Fruit fly (Drosophila melanogaster) whole organism, embryonic: Measurements from ENCODE around the gene Prtl99C.
A peak's percentile ranks its signal among the peaks of the same experiment; 100 is the strongest.

Experiments used
- B-H2 ChIP-seq: fragments of 200-800 bp; sonication (Bioruptor generic); optimal IDR thresholded peaks from 2 replicates; lab custom pipeline; 2018; ENCODE audit warnings: missing biosample characterization, mild to moderate bottlenecking, missing genetic modification characterization
- CG10543 ChIP-seq: fragments of 200-800 bp; sonication (Bioruptor generic); optimal IDR thresholded peaks from 3 replicates; lab custom pipeline; 2017; ENCODE audit warnings: missing biosample characterization, mild to moderate bottlenecking, missing genetic modification characterization, moderate library complexity
- CG13775 ChIP-seq: fragments of 200-800 bp; sonication (Bioruptor generic); optimal IDR thresholded peaks from 3 replicates; lab custom pipeline; 2017; ENCODE audit warnings: missing biosample characterization, mild to moderate bottlenecking, missing genetic modification characterization
- CG14050 ChIP-seq: fragments of 200-800 bp; sonication (Bioruptor generic); IDR thresholded peaks from 3 replicates; pipeline ENCODE4 v1.3.6; 2022; ENCODE audit warnings: missing biosample characterization, missing genetic modification characterization
- CG14710 ChIP-seq: fragments of 200-800 bp; sonication (Bioruptor generic); optimal IDR thresholded peaks from 3 replicates; lab custom pipeline; 2019; ENCODE audit warnings: missing biosample characterization, mild to moderate bottlenecking, missing genetic modification characterization, moderate library complexity
- CG15011 ChIP-seq: fragments of 200-800 bp; sonication (Bioruptor generic); optimal IDR thresholded peaks from 3 replicates; lab custom pipeline; 2018; ENCODE audit warnings: missing biosample characterization, mild to moderate bottlenecking, missing genetic modification characterization
- CG15479 ChIP-seq: fragments of 200-800 bp; sonication (Bioruptor generic); optimal IDR thresholded peaks from 3 replicates; lab custom pipeline; 2019; ENCODE audit warnings: missing biosample characterization, mild to moderate bottlenecking, missing genetic modification characterization, moderate library complexity
- CG15696 ChIP-seq: fragments of 200-800 bp; sonication (Bioruptor generic); optimal IDR thresholded peaks from 2 replicates; lab custom pipeline; 2019; ENCODE audit warnings: missing biosample characterization, mild to moderate bottlenecking, missing genetic modification characterization, moderate library complexity
- CG17612 ChIP-seq: fragments of 200-800 bp; sonication (Bioruptor generic); IDR thresholded peaks from 2 replicates; pipeline ENCODE4 v1.3.6; 2022; ENCODE audit warnings: missing biosample characterization, missing genetic modification characterization
- CG1792 ChIP-seq: fragments of 200-800 bp; sonication (Bioruptor generic); optimal IDR thresholded peaks from 2 replicates; lab custom pipeline; 2016; ENCODE audit warnings: missing biosample characterization, missing genetic modification characterization
- CG18011 ChIP-seq: fragments of 200-800 bp; sonication (Bioruptor generic); optimal IDR thresholded peaks from 2 replicates; lab custom pipeline; 2017; ENCODE audit warnings: missing biosample characterization, missing genetic modification characterization, mild to moderate bottlenecking, moderate library complexity, missing genotype
- CG18262 ChIP-seq: fragments of 200-800 bp; optimal IDR thresholded peaks from 3 replicates; lab custom pipeline; 2019; ENCODE audit warnings: missing biosample characterization, mild to moderate bottlenecking, missing genetic modification characterization, moderate library complexity
- CG18476 ChIP-seq: fragments of 200-800 bp; sonication (Bioruptor generic); optimal IDR thresholded peaks from 2 replicates; lab custom pipeline; 2016; ENCODE audit warnings: missing biosample characterization, mild to moderate bottlenecking, missing genetic modification characterization
- CG2129 ChIP-seq: fragments of 200-800 bp; sonication (Bioruptor generic); IDR thresholded peaks from 2 replicates; pipeline ENCODE4 v1.3.6; 2022; ENCODE audit warnings: missing biosample characterization, missing genetic modification characterization; ENCODE audit not compliant: partially characterized antibody
- CG4404 ChIP-seq: fragments of 200-800 bp; sonication (Bioruptor generic); IDR thresholded peaks from 2 replicates; pipeline ENCODE4 v1.3.6; 2022; ENCODE audit warnings: missing biosample characterization, missing genetic modification characterization
- CG7372 ChIP-seq: fragments of 200-800 bp; sonication (Bioruptor generic); IDR thresholded peaks from 2 replicates; pipeline ENCODE4 v1.3.6; 2022; ENCODE audit warnings: missing biosample characterization, missing genetic modification characterization
- CG9215 ChIP-seq: fragments of 200-800 bp; sonication (Bioruptor generic); IDR thresholded peaks from 2 replicates; pipeline ENCODE4 v1.3.6; 2022; ENCODE audit warnings: missing biosample characterization, missing genetic modification characterization
- CG9437 ChIP-seq: fragments of 200-800 bp; sonication (Bioruptor generic); optimal IDR thresholded peaks from 2 replicates; lab custom pipeline; 2018; ENCODE audit warnings: missing biosample characterization, mild to moderate bottlenecking, missing genetic modification characterization
- D ChIP-seq, 2 experiments: fragments of 200-800 bp in 1 of 2; fragments of >200 bp in 1 of 2; sonication (Bioruptor generic) in 1 of 2; optimal IDR thresholded peaks; 2 replicates in 1 of 2; 3 replicates in 1 of 2; lab custom pipeline; 2017; ENCODE audit warnings: mild to moderate bottlenecking in 1 of 2, missing biosample characterization in 1 of 2, missing genetic modification characterization in 1 of 2, missing genetic modification reagents in 1 of 2
- D19A ChIP-seq: fragments of 200-800 bp; optimal IDR thresholded peaks from 3 replicates; lab custom pipeline; 2019; ENCODE audit warnings: missing biosample characterization, mild to moderate bottlenecking, missing genetic modification characterization, moderate library complexity
- Dek ChIP-seq: fragments of 200-800 bp; sonication (Bioruptor generic); optimal IDR thresholded peaks from 3 replicates; lab custom pipeline; 2019; ENCODE audit warnings: missing biosample characterization, mild to moderate bottlenecking, missing genetic modification characterization, moderate library complexity
- Dip3 ChIP-seq: fragments of 200-800 bp; sonication (Bioruptor generic); optimal IDR thresholded peaks from 3 replicates; lab custom pipeline; 2016; ENCODE audit warnings: missing biosample characterization, missing genetic modification characterization
- Dp ChIP-seq: fragments of 200-800 bp; sonication (Bioruptor generic); optimal IDR thresholded peaks from 2 replicates; lab custom pipeline; 2018; ENCODE audit warnings: missing biosample characterization, mild to moderate bottlenecking, missing genetic modification characterization, moderate library complexity
- GATAe ChIP-seq: fragments of 200-800 bp; sonication (Bioruptor generic); conservative IDR thresholded peaks from 2 replicates; pipeline ENCODE4 v1.3.6; 2022; ENCODE audit warnings: missing biosample characterization, missing genetic modification characterization
- Hmr ChIP-seq: fragments of 200-800 bp; sonication (Bioruptor generic); optimal IDR thresholded peaks from 3 replicates; lab custom pipeline; 2017; ENCODE audit warnings: mild to moderate bottlenecking, missing biosample characterization, missing genetic modification reagents, missing genetic modification characterization
- Hsf ChIP-seq: fragments of 200-800 bp; sonication (Bioruptor generic); optimal IDR thresholded peaks from 3 replicates; lab custom pipeline; 2016; ENCODE audit warnings: missing biosample characterization, missing genetic modification characterization
- NfI ChIP-seq: fragments of 200-800 bp; sonication (Bioruptor generic); optimal IDR thresholded peaks from 3 replicates; lab custom pipeline; 2018; ENCODE audit warnings: missing biosample characterization, mild to moderate bottlenecking, missing genetic modification characterization, moderate library complexity
- Six4 ChIP-seq: fragments of 200-800 bp; sonication (Bioruptor generic); optimal IDR thresholded peaks from 2 replicates; lab custom pipeline; 2016; ENCODE audit warnings: missing biosample characterization, missing genetic modification characterization
- Ssrp ChIP-seq: fragments of 200-800 bp; sonication (Bioruptor generic); optimal IDR thresholded peaks from 2 replicates; lab custom pipeline; 2018; ENCODE audit warnings: missing biosample characterization, mild to moderate bottlenecking, missing genetic modification characterization, moderate library complexity
- Xbp1 ChIP-seq: fragments of 200-800 bp; sonication (Bioruptor generic); optimal IDR thresholded peaks from 3 replicates; lab custom pipeline; 2016; ENCODE audit warnings: missing biosample characterization, mild to moderate bottlenecking, missing genetic modification characterization
- abd-A ChIP-seq: fragments of 200-800 bp; sonication (Bioruptor generic); optimal IDR thresholded peaks from 3 replicates; lab custom pipeline; 2019; ENCODE audit warnings: missing biosample characterization, mild to moderate bottlenecking, missing genetic modification characterization, moderate library complexity
- ap ChIP-seq: fragments of 200-800 bp; sonication (Bioruptor generic); IDR thresholded peaks from 2 replicates; pipeline ENCODE4 v1.3.6; 2022; ENCODE audit warnings: missing biosample characterization, missing genetic modification characterization
- ara ChIP-seq: fragments of 200-800 bp; sonication (Bioruptor generic); IDR thresholded peaks from 2 replicates; pipeline ENCODE4 v1.3.6; 2022; ENCODE audit warnings: missing biosample characterization, missing genetic modification characterization
- ase ChIP-seq: fragments of 200-800 bp; sonication (Bioruptor generic); IDR thresholded peaks from 3 replicates; pipeline ENCODE4 v1.3.6; 2022; ENCODE audit warnings: missing biosample characterization, missing genetic modification characterization
- bab2 ChIP-seq: fragments of 200-800 bp; sonication (Bioruptor generic); optimal IDR thresholded peaks from 2 replicates; lab custom pipeline; 2016; ENCODE audit warnings: missing biosample characterization, missing genetic modification characterization
- cg ChIP-seq: fragments of 200-800 bp; sonication (Bioruptor generic); optimal IDR thresholded peaks from 3 replicates; lab custom pipeline; 2019; ENCODE audit warnings: missing biosample characterization, mild to moderate bottlenecking, missing genetic modification characterization, moderate library complexity
- chm ChIP-seq: fragments of 200-800 bp; sonication (Bioruptor generic); IDR thresholded peaks from 2 replicates; pipeline ENCODE4 v1.3.6; 2022; ENCODE audit warnings: missing biosample characterization, missing genetic modification characterization
- chn ChIP-seq: fragments of 200-800 bp; sonication (Bioruptor generic); optimal IDR thresholded peaks from 2 replicates; lab custom pipeline; 2016; ENCODE audit warnings: missing biosample characterization, missing genetic modification characterization
- crp ChIP-seq, 2 experiments: fragments of 200-800 bp; sonication (Bioruptor generic); optimal IDR thresholded peaks; 2 replicates in 1 of 2; 3 replicates in 1 of 2; lab custom pipeline; 2017; ENCODE audit warnings: missing biosample characterization in 2 of 2, missing genetic modification characterization in 2 of 2, mild to moderate bottlenecking in 1 of 2, moderate library complexity in 1 of 2
- danr ChIP-seq: fragments of 200-800 bp; sonication (Bioruptor generic); IDR thresholded peaks from 2 replicates; pipeline ENCODE4 v1.3.6; 2022; ENCODE audit warnings: missing biosample characterization, missing genetic modification characterization
- emc ChIP-seq: fragments of 200-800 bp; sonication (Bioruptor generic); optimal IDR thresholded peaks from 2 replicates; lab custom pipeline; 2016; ENCODE audit warnings: missing biosample characterization, missing genetic modification characterization
- ems ChIP-seq: fragments of 200-800 bp; sonication (Bioruptor generic); optimal IDR thresholded peaks from 3 replicates; lab custom pipeline; 2016; ENCODE audit warnings: missing biosample characterization, missing genetic modification characterization
- jumu ChIP-seq: fragments of 200-800 bp; sonication (Bioruptor generic); optimal IDR thresholded peaks from 3 replicates; lab custom pipeline; 2016; ENCODE audit warnings: missing biosample characterization, missing genetic modification characterization
- kay ChIP-seq: fragments of 200-800 bp; sonication (Bioruptor generic); optimal IDR thresholded peaks from 2 replicates; lab custom pipeline; 2016; ENCODE audit warnings: missing biosample characterization, missing genetic modification characterization
- so ChIP-seq: fragments of 200-800 bp; sonication (Bioruptor generic); IDR thresholded peaks from 3 replicates; pipeline ENCODE4 v1.3.6; 2022; ENCODE audit warnings: missing biosample characterization, missing genetic modification characterization
- tap ChIP-seq: fragments of 200-800 bp; optimal IDR thresholded peaks from 3 replicates; lab custom pipeline; 2019; ENCODE audit warnings: missing biosample characterization, mild to moderate bottlenecking, missing genetic modification characterization, moderate library complexity
- tin ChIP-seq: fragments of 200-800 bp; sonication (Bioruptor generic); optimal IDR thresholded peaks from 3 replicates; lab custom pipeline; 2016; ENCODE audit warnings: missing biosample characterization, missing genetic modification characterization
- tio ChIP-seq: fragments of 200-800 bp; sonication (Bioruptor generic); optimal IDR thresholded peaks from 2 replicates; lab custom pipeline; 2017; ENCODE audit warnings: missing biosample characterization, missing genetic modification characterization, inconsistent platforms
- toy ChIP-seq: fragments of 200-800 bp; sonication (Bioruptor generic); IDR thresholded peaks from 2 replicates; pipeline ENCODE4 v1.3.6; 2022; ENCODE audit warnings: missing biosample characterization, missing genetic modification characterization
- vfl ChIP-seq: fragments of 200-800 bp; sonication (Bioruptor generic); optimal IDR thresholded peaks from 2 replicates; lab custom pipeline; 2016; ENCODE audit warnings: missing biosample characterization, missing genetic modification characterization
- wdn ChIP-seq: fragments of 200-800 bp; sonication (Bioruptor generic); IDR thresholded peaks from 2 replicates; pipeline ENCODE4 v1.3.6; 2022; ENCODE audit warnings: missing biosample characterization, missing genetic modification characterization

Gene Prtl99C

dm6 chr3R:29830925-29831324 is 4.8 kb upstream of the Prtl99C start (continued):
- TF ChIP-seq Hmr (GFP tag; lab: Kevin White, UChicago): no peak
- TF ChIP-seq CG15479 (GFP tag; lab: Kevin White, UChicago): peak; percentile 55
- no peak for TF ChIP-seq CG7372 (GFP tag; lab: Robert Waterston, UW)
- TF ChIP-seq CG9437: no peak
- TF ChIP-seq wdn (GFP tag; lab: Robert Waterston, UW): no peak
- no peak for TF ChIP-seq Dek
- TF ChIP-seq so (GFP tag; lab: Robert Waterston, UW): peak; percentile 21; the same call in 1 of the 3 replicates
- no peak for TF ChIP-seq emc (GFP tag; lab: Kevin White, UChicago)
- no peak for TF ChIP-seq Hsf
- peak; percentile 40 for TF ChIP-seq CG15011 (GFP tag; lab: Kevin White, UChicago)
- TF ChIP-seq tin: no peak
- TF ChIP-seq CG2129 (GFP tag; lab: Robert Waterston, UW): no peak
- no peak for TF ChIP-seq Dp (GFP tag; lab: Kevin White, UChicago)
- no peak for TF ChIP-seq B-H2 (GFP tag; lab: Kevin White, UChicago)
- TF ChIP-seq abd-A: no peak
- no peak for TF ChIP-seq chn
- no peak for TF ChIP-seq CG14050 (GFP tag; lab: Robert Waterston, UW)
- TF ChIP-seq CG1792 (GFP tag; lab: Kevin White, UChicago): no peak
- TF ChIP-seq CG10543 (GFP tag; lab: Kevin White, UChicago): peak; percentile 18
- no peak for TF ChIP-seq kay
- TF ChIP-seq crp (GFP tag; optimal IDR thresholded peaks at IDR 0.05; lab: Kevin White, UChicago): no peak
- TF ChIP-seq chm (GFP tag; lab: Robert Waterston, UW): no peak
- TF ChIP-seq tap (tag; lab: Kevin White, UChicago): peak; percentile 59
- TF ChIP-seq danr: no peak
- no peak for TF ChIP-seq CG17612 (GFP tag; lab: Robert Waterston, UW)
- no peak for TF ChIP-seq ems
- TF ChIP-seq vfl: no peak
- peak; percentile 66 for TF ChIP-seq CG18262 (tag; lab: Kevin White, UChicago)
- peak; percentile 95 for TF ChIP-seq CG15696 (tag; lab: Kevin White, UChicago)
- no peak for TF ChIP-seq CG13775
- TF ChIP-seq CG14710 (tag; lab: Kevin White, UChicago): peak; percentile 82
- TF ChIP-seq D19A (tag; lab: Kevin White, UChicago): peak; percentile 46
- TF ChIP-seq GATAe (GFP tag; lab: Robert Waterston, UW): no peak
- TF ChIP-seq Xbp1 (GFP tag; lab: Kevin White, UChicago): no peak
- no peak for TF ChIP-seq ap (GFP tag; lab: Robert Waterston, UW)
- TF ChIP-seq tio (GFP tag; lab: Kevin White, UChicago): no peak
- no peak for TF ChIP-seq jumu (GFP tag; lab: Kevin White, UChicago)
- no peak for TF ChIP-seq D (optimal IDR thresholded peaks at IDR 0.05; lab: Kevin White, UChicago)
- peak; percentile 64 for TF ChIP-seq D (GFP tag; optimal IDR thresholded peaks at IDR 0.05; lab: Kevin White, UChicago)
- peak; percentile 42; the same call in 1 of the 2 replicates for TF ChIP-seq ara (GFP tag; lab: Robert Waterston, UW)
- no peak for TF ChIP-seq toy (GFP tag; lab: Robert Waterston, UW)
- TF ChIP-seq bab2 (GFP tag; lab: Kevin White, UChicago): peak; percentile 9
- no peak for TF ChIP-seq CG9215 (GFP tag; lab: Robert Waterston, UW)
- TF ChIP-seq ase (GFP tag; lab: Robert Waterston, UW): no peak
- no peak for TF ChIP-seq cg (GFP tag; lab: Kevin White, UChicago)
- TF ChIP-seq NfI: no peak
- TF ChIP-seq Six4 (GFP tag; lab: Kevin White, UChicago): no peak
- no peak for TF ChIP-seq Dip3 (GFP tag; lab: Kevin White, UChicago)
- no peak for TF ChIP-seq CG18476 (GFP tag; lab: Kevin White, UChicago)
- no peak for TF ChIP-seq CG4404 (GFP tag; lab: Robert Waterston, UW)
- no peak for TF ChIP-seq CG18011 (GFP tag; lab: Kevin White, UChicago)
- no peak for TF ChIP-seq Ssrp
